Worm (Caenorhabditis elegans): Measurements from ENCODE around the gene F27E5.9.

DNA sequence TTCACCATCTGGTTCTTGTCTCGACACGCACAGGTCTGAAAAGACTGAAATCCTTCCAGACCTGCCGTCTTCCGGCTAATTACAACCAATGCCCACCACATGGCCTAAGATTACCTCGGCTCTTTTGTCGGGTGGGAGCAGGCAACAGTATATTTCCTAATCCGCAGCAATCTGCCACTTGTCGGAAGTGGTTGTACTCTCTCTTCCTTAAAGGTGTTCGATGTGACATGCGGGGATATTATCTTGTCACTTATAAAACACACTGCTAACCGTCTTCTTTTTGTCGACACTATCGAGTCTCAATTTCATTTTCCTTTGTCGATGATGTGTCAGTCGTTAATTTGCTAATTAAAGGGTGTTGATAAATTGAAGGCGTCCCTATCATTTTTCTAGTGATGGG, 9.3 kb downstream of the F27E5.9 start, which contains the start of gene F27E5.3:
- TF ChIP-seq nhr-237 (tag; optimal IDR thresholded peaks at IDR 0.05) (no peak), ztf-11 (tag; optimal IDR thresholded peaks at IDR 0.05) (no peak)
